Fruit fly (Drosophila melanogaster) whole organism, embryonic: ENCODE results near the gene pHCl-1.
A peak's percentile ranks its signal among the peaks of the same experiment; 100 is the strongest.

Experiments used
- Asciz ChIP-seq: fragments of 200-800 bp; sonication (Bioruptor generic); optimal IDR thresholded peaks from 2 replicates; lab custom pipeline; 2017; ENCODE audit warnings: missing biosample characterization, mild to moderate bottlenecking, missing genetic modification characterization, missing genetic modification reagents
- B-H2 ChIP-seq: fragments of 200-800 bp; sonication (Bioruptor generic); optimal IDR thresholded peaks from 2 replicates; lab custom pipeline; 2018; ENCODE audit warnings: missing biosample characterization, mild to moderate bottlenecking, missing genetic modification characterization
- CG10565 ChIP-seq: fragments of 200-800 bp; sonication (Bioruptor generic); optimal IDR thresholded peaks from 3 replicates; lab custom pipeline; 2016; ENCODE audit warnings: missing biosample characterization, mild to moderate bottlenecking, missing genetic modification characterization
- CG11085 ChIP-seq: fragments of 200-800 bp; sonication (Bioruptor generic); IDR thresholded peaks from 2 replicates; pipeline ENCODE4 v1.3.6; 2022; ENCODE audit warnings: missing biosample characterization, missing genetic modification characterization
- CG12219 ChIP-seq: fragments of 200-800 bp; sonication (Bioruptor generic); optimal IDR thresholded peaks from 3 replicates; lab custom pipeline; 2018; ENCODE audit warnings: missing biosample characterization, mild to moderate bottlenecking, missing genetic modification characterization
- CG12299 ChIP-seq: fragments of 200-800 bp; sonication (Bioruptor generic); optimal IDR thresholded peaks from 2 replicates; lab custom pipeline; 2018; ENCODE audit warnings: missing biosample characterization, mild to moderate bottlenecking, missing genetic modification characterization
- CG12744 ChIP-seq: fragments of 200-800 bp; sonication (Bioruptor generic); optimal IDR thresholded peaks from 2 replicates; lab custom pipeline; 2016; ENCODE audit warnings: missing biosample characterization, missing genetic modification characterization
- CG13894 ChIP-seq: fragments of 200-800 bp; sonication (Bioruptor generic); optimal IDR thresholded peaks from 3 replicates; lab custom pipeline; 2018; ENCODE audit warnings: missing biosample characterization, mild to moderate bottlenecking, missing genetic modification characterization, moderate library complexity
- CG1529 ChIP-seq: fragments of 200-800 bp; sonication (Bioruptor generic); optimal IDR thresholded peaks from 3 replicates; lab custom pipeline; 2018; ENCODE audit warnings: missing biosample characterization, missing genetic modification characterization
- CG16813 ChIP-seq: fragments of 200-800 bp; sonication (Bioruptor generic); IDR thresholded peaks from 3 replicates; pipeline ENCODE4 v1.3.6; 2022; ENCODE audit warnings: missing biosample characterization, missing genetic modification characterization; ENCODE audit not compliant: partially characterized antibody
- CG18476 ChIP-seq: fragments of 200-800 bp; sonication (Bioruptor generic); optimal IDR thresholded peaks from 2 replicates; lab custom pipeline; 2016; ENCODE audit warnings: missing biosample characterization, mild to moderate bottlenecking, missing genetic modification characterization
- CG18764 ChIP-seq: fragments of 200-800 bp; sonication (Bioruptor generic); optimal IDR thresholded peaks from 3 replicates; lab custom pipeline; 2016; ENCODE audit warnings: missing biosample characterization, missing genetic modification characterization
- CG3065 ChIP-seq: fragments of 200-800 bp; sonication (Bioruptor generic); optimal IDR thresholded peaks from 2 replicates; lab custom pipeline; 2016; ENCODE audit warnings: missing biosample characterization, missing genetic modification characterization
- CG32532 ChIP-seq: fragments of 200-800 bp; sonication (Bioruptor generic); IDR thresholded peaks from 2 replicates; pipeline ENCODE4 v1.3.6; 2022; ENCODE audit warnings: missing biosample characterization, missing genetic modification characterization
- CG3847 ChIP-seq: fragments of 200-800 bp; sonication (Bioruptor generic); IDR thresholded peaks from 2 replicates; pipeline ENCODE4 v1.3.6; 2022; ENCODE audit warnings: missing biosample characterization, missing genetic modification characterization
- CG4404 ChIP-seq: fragments of 200-800 bp; sonication (Bioruptor generic); IDR thresholded peaks from 2 replicates; pipeline ENCODE4 v1.3.6; 2022; ENCODE audit warnings: missing biosample characterization, missing genetic modification characterization
- CG6683 ChIP-seq: fragments of 200-800 bp; sonication (Bioruptor generic); optimal IDR thresholded peaks from 2 replicates; lab custom pipeline; 2017; ENCODE audit warnings: missing biosample characterization, mild to moderate bottlenecking, missing genetic modification characterization, missing genetic modification reagents
- CG6689 ChIP-seq: fragments of 200-800 bp; sonication (Bioruptor generic); IDR thresholded peaks from 2 replicates; pipeline ENCODE4 v1.3.6; 2022; ENCODE audit warnings: missing biosample characterization, missing genetic modification characterization
- CG6791 ChIP-seq: fragments of 200-800 bp; sonication (Bioruptor generic); IDR thresholded peaks from 3 replicates; pipeline ENCODE4 v1.3.6; 2022; ENCODE audit warnings: missing biosample characterization, missing genetic modification characterization; ENCODE audit not compliant: partially characterized antibody
- CG7556 ChIP-seq: fragments of 200-800 bp; sonication (Bioruptor generic); optimal IDR thresholded peaks from 2 replicates; lab custom pipeline; 2017; ENCODE audit warnings: missing biosample characterization, mild to moderate bottlenecking, missing genetic modification characterization
- CG7963 ChIP-seq: fragments of 200-800 bp; sonication (Bioruptor generic); IDR thresholded peaks from 3 replicates; pipeline ENCODE4 v1.3.6; 2022; ENCODE audit warnings: missing biosample characterization, missing genetic modification characterization; ENCODE audit not compliant: partially characterized antibody
- CG8359 ChIP-seq: fragments of 200-800 bp; sonication (Bioruptor generic); optimal IDR thresholded peaks from 2 replicates; lab custom pipeline; 2017; ENCODE audit warnings: missing biosample characterization, mild to moderate bottlenecking, missing genetic modification characterization, borderline replicate concordance
- CG8388 ChIP-seq: fragments of 200-800 bp; sonication (Bioruptor generic); optimal IDR thresholded peaks from 2 replicates; lab custom pipeline; 2019; ENCODE audit warnings: missing biosample characterization, mild to moderate bottlenecking, missing genetic modification characterization, moderate library complexity
- CG9797 ChIP-seq: fragments of 200-800 bp; sonication (Bioruptor generic); optimal IDR thresholded peaks from 3 replicates; lab custom pipeline; 2018; ENCODE audit warnings: missing biosample characterization, mild to moderate bottlenecking, missing genetic modification characterization
- Gug ChIP-seq: fragments of 200-800 bp; sonication (Bioruptor generic); IDR thresholded peaks from 4 replicates; pipeline ENCODE4 v1.3.6; 2022; ENCODE audit warnings: missing biosample characterization, missing genetic modification characterization
- Oaz ChIP-seq: fragments of 200-800 bp; sonication (Bioruptor generic); IDR thresholded peaks from 2 replicates; pipeline ENCODE4 v1.3.6; 2022; ENCODE audit warnings: missing biosample characterization, missing genetic modification characterization
- Optix ChIP-seq: fragments of 200-800 bp; sonication (Bioruptor generic); IDR thresholded peaks from 3 replicates; pipeline ENCODE4 v1.3.6; 2022; ENCODE audit warnings: missing biosample characterization, missing genetic modification characterization
- Side ChIP-seq: fragments of 200-800 bp; sonication (Bioruptor generic); optimal IDR thresholded peaks from 2 replicates; lab custom pipeline; 2016; ENCODE audit warnings: missing biosample characterization, missing genetic modification characterization
- Sry-δ ChIP-seq: fragments of 200-800 bp; sonication (Bioruptor generic); optimal IDR thresholded peaks from 2 replicates; lab custom pipeline; 2016; ENCODE audit warnings: missing biosample characterization, missing genetic modification characterization
- Xbp1 ChIP-seq: fragments of 200-800 bp; sonication (Bioruptor generic); optimal IDR thresholded peaks from 3 replicates; lab custom pipeline; 2016; ENCODE audit warnings: missing biosample characterization, mild to moderate bottlenecking, missing genetic modification characterization
- az2 ChIP-seq: fragments of 200-800 bp; sonication (Bioruptor generic); optimal IDR thresholded peaks from 3 replicates; lab custom pipeline; 2016; ENCODE audit warnings: missing biosample characterization, missing genetic modification characterization
- bcd ChIP-seq: fragments of 200-800 bp; sonication (Bioruptor generic); optimal IDR thresholded peaks from 2 replicates; lab custom pipeline; 2017; ENCODE audit warnings: missing biosample characterization, mild to moderate bottlenecking, missing genetic modification characterization
- cato ChIP-seq: fragments of 200-800 bp; sonication (Bioruptor generic); optimal IDR thresholded peaks from 2 replicates; lab custom pipeline; 2016; ENCODE audit warnings: missing biosample characterization, missing genetic modification characterization, borderline replicate concordance
- chinmo ChIP-seq: fragments of 200-800 bp; sonication (Bioruptor generic); IDR thresholded peaks from 4 replicates; pipeline ENCODE4 v1.3.6; 2022; ENCODE audit warnings: missing biosample characterization, missing genetic modification characterization; ENCODE audit not compliant: partially characterized antibody
- chm ChIP-seq: fragments of 200-800 bp; sonication (Bioruptor generic); IDR thresholded peaks from 2 replicates; pipeline ENCODE4 v1.3.6; 2022; ENCODE audit warnings: missing biosample characterization, missing genetic modification characterization
- crp ChIP-seq, 2 experiments: fragments of 200-800 bp; sonication (Bioruptor generic); optimal IDR thresholded peaks; 2 replicates in 1 of 2; 3 replicates in 1 of 2; lab custom pipeline; 2017; ENCODE audit warnings: missing biosample characterization in 2 of 2, missing genetic modification characterization in 2 of 2, mild to moderate bottlenecking in 1 of 2, moderate library complexity in 1 of 2
- dm ChIP-seq: fragments of 200-800 bp; sonication (Bioruptor generic); optimal IDR thresholded peaks from 3 replicates; lab custom pipeline; 2016; ENCODE audit warnings: missing biosample characterization, missing genetic modification characterization
- emc ChIP-seq: fragments of 200-800 bp; sonication (Bioruptor generic); optimal IDR thresholded peaks from 2 replicates; lab custom pipeline; 2016; ENCODE audit warnings: missing biosample characterization, missing genetic modification characterization
- ems ChIP-seq: fragments of 200-800 bp; sonication (Bioruptor generic); optimal IDR thresholded peaks from 3 replicates; lab custom pipeline; 2016; ENCODE audit warnings: missing biosample characterization, missing genetic modification characterization
- fd102C ChIP-seq: fragments of 200-800 bp; sonication (Bioruptor generic); optimal IDR thresholded peaks from 2 replicates; lab custom pipeline; 2018; ENCODE audit warnings: missing biosample characterization, mild to moderate bottlenecking, missing genetic modification characterization, moderate library complexity
- gcm ChIP-seq: fragments of 200-800 bp; sonication (Bioruptor generic); optimal IDR thresholded peaks from 2 replicates; lab custom pipeline; 2019; ENCODE audit warnings: missing biosample characterization, mild to moderate bottlenecking, missing genetic modification characterization, moderate library complexity
- gsb ChIP-seq: fragments of 200-800 bp; sonication (Bioruptor generic); IDR thresholded peaks from 2 replicates; pipeline ENCODE4 v1.3.6; 2022; ENCODE audit warnings: missing biosample characterization, missing genetic modification characterization
- nerfin-1 ChIP-seq: fragments of 200-800 bp; sonication (Bioruptor generic); optimal IDR thresholded peaks from 3 replicates; lab custom pipeline; 2019; ENCODE audit warnings: missing biosample characterization, mild to moderate bottlenecking, missing genetic modification characterization, moderate library complexity
- psq ChIP-seq: fragments of 200-800 bp; sonication (Bioruptor generic); optimal IDR thresholded peaks from 2 replicates; lab custom pipeline; 2017; ENCODE audit warnings: missing biosample characterization, missing genetic modification characterization
- so ChIP-seq: fragments of 200-800 bp; sonication (Bioruptor generic); IDR thresholded peaks from 3 replicates; pipeline ENCODE4 v1.3.6; 2022; ENCODE audit warnings: missing biosample characterization, missing genetic modification characterization
- unpg ChIP-seq: fragments of 200-800 bp; sonication (Bioruptor generic); optimal IDR thresholded peaks from 3 replicates; lab custom pipeline; 2018; ENCODE audit warnings: missing biosample characterization, mild to moderate bottlenecking, missing genetic modification characterization, moderate library complexity
- usp ChIP-seq: fragments of >200 bp; optimal IDR thresholded peaks from 2 replicates; lab custom pipeline; 2017; ENCODE audit warnings: missing biosample characterization, missing genetic modification characterization
- vvl ChIP-seq: fragments of 200-800 bp; sonication (Bioruptor generic); IDR thresholded peaks from 2 replicates; pipeline ENCODE4 v1.3.6; 2022; ENCODE audit warnings: missing biosample characterization, missing genetic modification characterization
- zfh2 ChIP-seq: fragments of 200-800 bp; sonication (Bioruptor generic); optimal IDR thresholded peaks from 2 replicates; lab custom pipeline; 2016; ENCODE audit warnings: missing biosample characterization, missing genetic modification characterization

Gene pHCl-1

dm6 chr3L:15924811-15925437 lies 26.1 kb upstream of the pHCl-1 start, which contains the start of gene sff (continued):
- TF ChIP-seq Oaz (peak; percentile 77), CG10565 (GFP tag; lab: Kevin White, UChicago) (no peak), CG32532 (GFP tag; lab: Robert Waterston, UW) (peak; percentile 86), CG12219 (GFP tag; lab: Kevin White, UChicago) (peak; percentile 84), so (GFP tag; lab: Robert Waterston, UW) (peak; percentile 83), Gug (GFP tag; lab: Robert Waterston, UW) (peak; percentile 88), gcm (peak; percentile 71), vvl (GFP tag; lab: Robert Waterston, UW) (peak; percentile 93), CG11085 (peak; percentile 81), unpg (GFP tag; lab: Kevin White, UChicago) (peak; percentile 88), CG7556 (GFP tag; lab: Kevin White, UChicago) (peak; percentile 77), az2 (GFP tag; lab: Kevin White, UChicago) (peak; percentile 91), CG13894 (tag; lab: Kevin White, UChicago) (peak; percentile 70), B-H2 (peak; percentile 84), zfh2 (peak; percentile 24), CG3847 (GFP tag; lab: Robert Waterston, UW) (peak; percentile 81), CG12299 (tag; lab: Kevin White, UChicago) (peak; percentile 64), emc (GFP tag; lab: Kevin White, UChicago) (no peak), gsb (GFP tag; lab: Robert Waterston, UW) (peak; percentile 69), CG8388 (GFP tag; lab: Kevin White, UChicago) (peak; percentile 83), Xbp1 (peak; percentile 91), CG3065 (peak; percentile 60), usp (GFP tag; lab: Kevin White, UChicago) (no peak), cato (GFP tag; lab: Kevin White, UChicago) (peak; percentile 88), CG9797 (GFP tag; lab: Kevin White, UChicago) (peak; percentile 29), CG6683 (GFP tag; lab: Kevin White, UChicago) (peak; percentile 72), CG7963 (no peak), CG1529 (GFP tag; lab: Kevin White, UChicago) (peak; percentile 84), nerfin-1 (tag; lab: Kevin White, UChicago) (peak; percentile 87), chinmo (no peak), Side (GFP tag; lab: Kevin White, UChicago) (peak; percentile 38), Optix (GFP tag; lab: Robert Waterston, UW) (peak; percentile 91), CG16813 (GFP tag; lab: Robert Waterston, UW) (peak; percentile 27; the same call in 1 of the 3 replicates), psq (GFP tag; lab: Kevin White, UChicago) (peak; percentile 67), dm (GFP tag; lab: Kevin White, UChicago) (peak; percentile 50), CG6689 (GFP tag; lab: Robert Waterston, UW) (peak; percentile 98), Sry-δ (GFP tag; lab: Kevin White, UChicago) (no peak), ems (peak; percentile 59), CG6791 (peak; percentile 37; the same call in 1 of the 3 replicates), crp (GFP tag; optimal IDR thresholded peaks at IDR 0.05; lab: Kevin White, UChicago) (peak in 1 of 2 experiments; percentile 38), CG18764 (GFP tag; lab: Kevin White, UChicago) (peak; percentile 85), Asciz (peak; percentile 84), CG18476 (GFP tag; lab: Kevin White, UChicago) (peak; percentile 70), bcd (GFP tag; lab: Kevin White, UChicago) (peak; percentile 92), fd102C (GFP tag; lab: Kevin White, UChicago) (peak; percentile 44), CG4404 (GFP tag; lab: Robert Waterston, UW) (peak; percentile 89), CG12744 (GFP tag; lab: Kevin White, UChicago) (peak; percentile 18), CG8359 (GFP tag; lab: Kevin White, UChicago) (peak; percentile 83), chm (peak; percentile 93)
